Fruit fly (Drosophila melanogaster) whole organism, pupa: Measurements from ENCODE around the gene CG13373.

Experiments used
- CG14655 ChIP-seq: fragments of 200-800 bp; sonication (Bioruptor generic); optimal IDR thresholded peaks from 3 replicates; lab custom pipeline; 2017; ENCODE audit warnings: mild to moderate bottlenecking, missing biosample characterization, missing genetic modification reagents, missing genetic modification characterization
- CG8301 ChIP-seq: fragments of 200-800 bp; sonication (Bioruptor generic); optimal IDR thresholded peaks from 2 replicates; lab custom pipeline; 2018; ENCODE audit warnings: missing biosample characterization, mild to moderate bottlenecking, missing genetic modification characterization
- gl ChIP-seq: fragments of 200-800 bp; sonication (Bioruptor generic); optimal IDR thresholded peaks from 2 replicates; lab custom pipeline; 2018; ENCODE audit warnings: missing biosample characterization, mild to moderate bottlenecking, missing genetic modification characterization

DNA sequence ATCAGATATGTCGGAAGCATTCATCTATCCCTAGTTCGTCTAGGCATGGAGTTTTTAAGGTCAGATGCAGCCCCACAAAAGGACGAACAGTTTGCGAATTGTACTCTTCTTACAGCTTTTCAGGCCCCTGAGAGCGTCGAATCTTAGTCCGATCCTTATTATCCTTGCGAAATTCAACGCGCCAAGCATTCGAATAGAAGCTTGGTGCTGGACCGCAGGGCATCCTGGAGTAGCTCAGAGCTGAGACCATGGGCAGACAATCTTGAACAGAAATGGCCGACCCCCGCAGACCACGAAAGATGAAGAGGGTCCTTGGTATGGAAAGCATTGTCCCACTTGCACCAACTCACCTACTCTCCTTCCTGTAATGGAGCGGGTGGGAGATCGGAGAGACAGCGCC is 2.0 kb downstream of the CG13373 start, which contains the start of gene CG32817:
- TF ChIP-seq CG14655 (GFP tag; lab: Kevin White, UChicago), result no peak
- TF ChIP-seq CG8301 (tag; lab: Kevin White, UChicago), result no peak
- no peak for TF ChIP-seq gl
